Worm (Caenorhabditis elegans) whole organism, L1 larva: ENCODE data around the gene pigs-1.

ENCODE experiments used
- C16A3.4 ChIP-seq: fragments of 150-350 bp; optimal IDR thresholded peaks from 2 replicates; lab custom pipeline; 2014; ENCODE audit warnings: missing biosample characterization, missing genetic modification characterization
- aha-1 ChIP-seq: fragments of 150-350 bp; optimal IDR thresholded peaks from 2 replicates; lab custom pipeline; 2014; ENCODE audit warnings: missing biosample characterization, missing genetic modification characterization
- alr-1 ChIP-seq: fragments of 200-800 bp; sonication (Bioruptor generic); optimal IDR thresholded peaks from 2 replicates; lab custom pipeline; 2018; ENCODE audit warnings: borderline replicate concordance, mild to moderate bottlenecking, missing genetic modification characterization, missing compliant biosample characterization
- aly-2 ChIP-seq: fragments of 150-350 bp; optimal IDR thresholded peaks from 2 replicates; lab custom pipeline; 2014; ENCODE audit warnings: missing biosample characterization, missing genetic modification characterization
- ama-1 ChIP-seq: fragments of 150-350 bp; optimal IDR thresholded peaks from 2 replicates; lab custom pipeline; 2014
- blmp-1 ChIP-seq: fragments of 150-350 bp; optimal IDR thresholded peaks from 2 replicates; lab custom pipeline; 2014; ENCODE audit warnings: missing biosample characterization, missing genetic modification characterization
- ceh-88 ChIP-seq: fragments of 200-800 bp; sonication (Bioruptor generic); IDR thresholded peaks from 2 replicates; pipeline ENCODE4 v1.3.6; 2022; ENCODE audit warnings: missing genetic modification characterization, missing compliant biosample characterization
- ces-1 ChIP-seq: fragments of 150-350 bp; optimal IDR thresholded peaks from 2 replicates; lab custom pipeline; 2014; ENCODE audit warnings: missing biosample characterization, missing genetic modification reagents, missing genetic modification characterization
- dsc-1 ChIP-seq: sonication (generic microtip); optimal IDR thresholded peaks from 2 replicates; lab custom pipeline; 2016; ENCODE audit warnings: mild to moderate bottlenecking, missing genetic modification characterization, missing compliant biosample characterization
- efl-3 ChIP-seq: fragments of 200-800 bp; sonication (Bioruptor generic); optimal IDR thresholded peaks from 2 replicates; lab custom pipeline; 2018; ENCODE audit warnings: mild to moderate bottlenecking, missing genetic modification characterization, missing compliant biosample characterization
- egl-13 ChIP-seq: sonication (generic microtip); optimal IDR thresholded peaks from 2 replicates; lab custom pipeline; 2016; ENCODE audit warnings: missing genotype, missing genetic modification reagents, missing genetic modification characterization, missing compliant biosample characterization
- elt-2 ChIP-seq: sonication (generic microtip); optimal IDR thresholded peaks from 2 replicates; lab custom pipeline; 2016; ENCODE audit warnings: missing genetic modification characterization, mild to moderate bottlenecking, inconsistent platforms, missing compliant biosample characterization, missing genetic modification reagents
- elt-3 ChIP-seq, 6 experiments: fragments of 150-350 bp in 1 of 6; sonication (generic microtip); optimal IDR thresholded peaks; 2 replicates each; lab custom pipeline; 2017 to 2018; ENCODE audit warnings: missing biosample characterization in 6 of 6, missing genetic modification characterization in 6 of 6, inconsistent platforms in 1 of 6
- fkh-10 ChIP-seq: sonication (generic microtip); optimal IDR thresholded peaks from 2 replicates; lab custom pipeline; 2017; ENCODE audit warnings: missing biosample characterization, missing genetic modification reagents, missing genetic modification characterization
- fkh-4 ChIP-seq: sonication (generic microtip); optimal IDR thresholded peaks from 2 replicates; lab custom pipeline; 2016; ENCODE audit warnings: missing compliant biosample characterization, missing genetic modification characterization, borderline replicate concordance
- fkh-8 ChIP-seq: sonication (generic microtip); optimal IDR thresholded peaks from 2 replicates; lab custom pipeline; 2016; ENCODE audit warnings: mild to moderate bottlenecking, missing genetic modification characterization, missing compliant biosample characterization
- fos-1 ChIP-seq: fragments of 150-350 bp; optimal IDR thresholded peaks from 2 replicates; lab custom pipeline; 2014; ENCODE audit warnings: missing biosample characterization, missing genetic modification characterization
- hlh-4 ChIP-seq: sonication (generic microtip); optimal IDR thresholded peaks from 2 replicates; lab custom pipeline; 2016; ENCODE audit warnings: mild to moderate bottlenecking, missing genetic modification characterization, missing compliant biosample characterization
- hpl-2 ChIP-seq: fragments of 150-350 bp; optimal IDR thresholded peaks from 2 replicates; lab custom pipeline; 2014; ENCODE audit warnings: missing biosample characterization, missing genetic modification reagents, missing genetic modification characterization
- jun-1 ChIP-seq: fragments of 150-350 bp; optimal IDR thresholded peaks from 2 replicates; lab custom pipeline; 2014; ENCODE audit warnings: missing biosample characterization, missing genetic modification reagents, missing genetic modification characterization
- lin-13 ChIP-seq: fragments of 150-350 bp; optimal IDR thresholded peaks from 2 replicates; lab custom pipeline; 2014; ENCODE audit warnings: missing biosample characterization, missing genetic modification reagents, missing genetic modification characterization
- lin-15B ChIP-seq: fragments of 150-350 bp; sonication (generic microtip); optimal IDR thresholded peaks from 3 replicates; lab custom pipeline; 2014; ENCODE audit warnings: missing biosample characterization, missing genetic modification characterization
- lin-39 ChIP-seq: fragments of 150-350 bp; optimal IDR thresholded peaks from 2 replicates; lab custom pipeline; 2014; ENCODE audit warnings: missing biosample characterization, missing genetic modification reagents, missing genetic modification characterization
- lir-3 ChIP-seq: sonication (generic microtip); optimal IDR thresholded peaks from 2 replicates; lab custom pipeline; 2016; ENCODE audit warnings: mild to moderate bottlenecking, missing genetic modification characterization, moderate library complexity, missing compliant biosample characterization; ENCODE audit not compliant: poor library complexity
- mab-9 ChIP-seq: fragments of 200-800 bp; sonication (Bioruptor generic); IDR thresholded peaks from 2 replicates; pipeline ENCODE4 v1.3.6; 2022; ENCODE audit warnings: missing genetic modification reagents, missing genetic modification characterization, missing compliant biosample characterization
- mef-2 ChIP-seq: fragments of 150-350 bp; optimal IDR thresholded peaks from 2 replicates; lab custom pipeline; 2014; ENCODE audit warnings: missing biosample characterization, missing genetic modification characterization
- nhr-11 ChIP-seq: fragments of 150-350 bp; optimal IDR thresholded peaks from 2 replicates; lab custom pipeline; 2014; ENCODE audit warnings: missing biosample characterization, missing genetic modification characterization
- nhr-12 ChIP-seq: sonication (generic microtip); optimal IDR thresholded peaks from 2 replicates; lab custom pipeline; 2017; ENCODE audit warnings: missing biosample characterization, missing genetic modification characterization
- nhr-237 ChIP-seq: fragments of 150-350 bp; optimal IDR thresholded peaks from 2 replicates; lab custom pipeline; 2014; ENCODE audit warnings: missing biosample characterization, missing genetic modification characterization
- nhr-71 ChIP-seq: sonication (generic microtip); optimal IDR thresholded peaks from 2 replicates; lab custom pipeline; 2016; ENCODE audit warnings: mild to moderate bottlenecking, missing genetic modification characterization, moderate library complexity, missing compliant biosample characterization
- nhr-76 ChIP-seq: sonication (generic microtip); optimal IDR thresholded peaks from 2 replicates; lab custom pipeline; 2017; ENCODE audit warnings: missing biosample characterization, missing genetic modification characterization
- nhr-77 ChIP-seq: fragments of 150-350 bp; optimal IDR thresholded peaks from 2 replicates; lab custom pipeline; 2014; ENCODE audit warnings: missing biosample characterization, missing genetic modification characterization
- nhr-84 ChIP-seq: sonication (generic microtip); optimal IDR thresholded peaks from 2 replicates; lab custom pipeline; 2017; ENCODE audit warnings: missing biosample characterization, missing genetic modification characterization
- nhr-85 ChIP-seq: sonication (generic microtip); peaks from one replicate; lab custom pipeline; 2016; ENCODE audit warnings: missing genetic modification characterization, inconsistent platforms, missing compliant biosample characterization
- pag-3 ChIP-seq: sonication (generic microtip); optimal IDR thresholded peaks from 2 replicates; lab custom pipeline; 2017; ENCODE audit warnings: missing genetic modification characterization, mild to moderate bottlenecking, missing compliant biosample characterization, antibody characterized with exemption, borderline replicate concordance; ENCODE audit not compliant: insufficient read depth
- rnt-1 ChIP-seq: sonication (generic microtip); optimal IDR thresholded peaks from 2 replicates; lab custom pipeline; 2016; ENCODE audit warnings: mild to moderate bottlenecking, missing genetic modification characterization, moderate library complexity, missing compliant biosample characterization
- snu-23 ChIP-seq: sonication (generic microtip); optimal IDR thresholded peaks from 2 replicates; lab custom pipeline; 2016; ENCODE audit warnings: missing genetic modification characterization, missing compliant biosample characterization
- sptf-1 ChIP-seq: fragments of 150-350 bp; optimal IDR thresholded peaks from 2 replicates; lab custom pipeline; 2014; ENCODE audit warnings: missing biosample characterization, missing genetic modification characterization
- unc-30 ChIP-seq: sonication (generic microtip); optimal IDR thresholded peaks from 2 replicates; lab custom pipeline; 2017; ENCODE audit warnings: missing biosample characterization, missing genetic modification characterization
- vab-15 ChIP-seq: sonication (generic microtip); optimal IDR thresholded peaks from 2 replicates; lab custom pipeline; 2017; ENCODE audit warnings: missing genotype, mild to moderate bottlenecking, missing genetic modification characterization, missing compliant biosample characterization
- xbp-1 ChIP-seq: sonication (generic microtip); optimal IDR thresholded peaks from 2 replicates; lab custom pipeline; 2016; ENCODE audit warnings: missing genetic modification characterization, missing compliant biosample characterization
- zag-1 ChIP-seq: fragments of 150-350 bp; optimal IDR thresholded peaks from 2 replicates; lab custom pipeline; 2014; ENCODE audit warnings: missing biosample characterization, missing genetic modification characterization

pigs-1 gene

DNA sequence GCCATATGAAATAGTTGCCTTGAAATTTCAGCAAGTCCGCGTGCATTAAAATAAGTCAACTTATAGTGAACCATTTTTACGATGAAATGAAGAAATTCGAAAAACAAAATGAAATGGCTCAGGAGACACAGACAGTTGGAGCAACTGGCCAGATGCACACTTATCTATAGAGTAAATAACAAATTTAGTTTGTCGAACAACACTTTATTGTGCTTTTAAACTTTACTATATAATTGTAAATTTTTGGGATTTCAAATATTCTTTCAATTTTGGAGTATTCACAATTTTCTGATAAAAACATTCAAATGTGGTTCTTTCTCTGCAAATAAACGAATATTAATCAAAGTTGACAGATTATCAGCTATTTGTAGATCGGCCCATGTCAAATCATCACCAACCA lies 8.7 kb downstream of the pigs-1 start, which contains the start of gene gst-3:
Gene gst-3 (minus strand): TSS at position 101 of the 400 bp plus-strand sequence.
- TF ChIP-seq fkh-4 (tag; lab: Kevin White, UChicago) (no peak), aly-2 (tag; lab: Kevin White, UChicago) (no peak), rnt-1 (tag; lab: Kevin White, UChicago) (no peak), C16A3.4 (tag; lab: Kevin White, UChicago) (no peak), nhr-85 (tag; lab: Kevin White, UChicago) (no peak), nhr-77 (no peak), elt-2 (tag; lab: Kevin White, UChicago) (no peak), jun-1 (tag; lab: Kevin White, UChicago) (no peak), ama-1 (lab: Kevin White, UChicago) (no peak), hlh-4 (no peak), vab-15 (no peak), lir-3 (tag; lab: Kevin White, UChicago) (no peak), ces-1 (GFP tag; lab: Kevin White, UChicago) (no peak), efl-3 (GFP tag; lab: Kevin White, UChicago) (no peak)

DNA sequence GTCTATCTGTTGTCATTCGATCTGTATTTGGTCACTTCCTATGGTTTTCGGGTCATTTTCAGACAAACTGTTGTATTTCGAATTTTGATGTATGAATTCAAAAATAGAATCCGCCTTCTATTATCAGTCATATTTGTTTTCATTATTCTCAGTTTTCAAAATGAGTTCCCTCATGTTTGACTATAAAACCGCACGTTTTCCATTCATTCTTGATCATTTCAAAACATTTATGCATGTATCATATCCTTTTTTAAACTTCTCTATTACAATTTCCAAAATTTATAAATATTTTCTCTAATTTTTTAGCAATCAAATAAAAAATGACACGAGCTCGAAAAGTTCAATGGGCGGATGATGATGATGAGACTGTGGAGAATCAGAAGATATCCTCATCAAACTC lies 11.0 kb downstream of the pigs-1 start, which contains the start of gene K08F4.12:
Gene K08F4.12 (plus strand): TSS at position 301 of the 400 bp plus-strand sequence.
- TF ChIP-seq lin-39 (tag; lab: Kevin White, UChicago), result no peak
- no peak for TF ChIP-seq nhr-12 (tag; lab: Kevin White, UChicago)
- no peak for TF ChIP-seq nhr-71 (tag; lab: Kevin White, UChicago)
- no peak for TF ChIP-seq ama-1 (lab: Kevin White, UChicago)
- TF ChIP-seq zag-1 (tag; lab: Kevin White, UChicago), result no peak
- no peak for TF ChIP-seq fkh-10
- no peak for TF ChIP-seq lir-3 (tag; lab: Kevin White, UChicago)
- no peak for TF ChIP-seq nhr-84 (tag; lab: Kevin White, UChicago)
- no peak for TF ChIP-seq snu-23
- no peak for TF ChIP-seq xbp-1 (tag; lab: Kevin White, UChicago)

- no peak for TF ChIP-seq nhr-76 (tag; lab: Kevin White, UChicago)
- no peak for TF ChIP-seq lir-3 (tag; lab: Kevin White, UChicago)
- TF ChIP-seq nhr-12 (tag; lab: Kevin White, UChicago), result no peak
- no peak for TF ChIP-seq lin-13 (GFP tag; lab: Kevin White, UChicago)
- TF ChIP-seq xbp-1 (tag; lab: Kevin White, UChicago), result no peak
- TF ChIP-seq ama-1 (lab: Kevin White, UChicago), result no peak
These were observed 13.0 kb downstream of the pigs-1 start, which contains the start of gene K08F4.5 for ce11 chrIV:10135817-10136216. K08F4.5 (minus strand) TSS chrIV:10135917.

DNA sequence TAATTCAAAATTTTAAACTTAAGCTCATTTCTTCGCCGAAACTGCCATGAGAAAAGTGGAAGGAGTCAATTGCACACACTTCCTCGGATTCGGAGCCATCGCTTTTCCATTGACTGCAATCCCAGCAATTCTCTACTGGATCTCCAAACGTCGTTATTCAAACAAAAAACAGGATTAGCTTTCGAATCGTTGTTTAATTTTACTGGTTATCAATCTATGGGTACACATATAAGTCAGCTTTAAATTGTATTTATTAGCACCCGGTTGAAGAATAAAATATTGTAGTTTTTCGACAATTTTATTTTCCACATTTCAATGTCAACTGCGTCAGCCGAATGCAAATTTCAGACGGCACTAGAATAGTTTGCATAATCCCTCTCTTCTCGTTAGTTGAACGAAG lies 18.9 kb downstream of the pigs-1 start, which contains the start of gene glt-3:
Gene glt-3 (plus strand): TSS at position 301 of the 400 bp plus-strand sequence.
- TF ChIP-seq hlh-4 (no peak), ceh-88 (GFP tag; lab: Robert Waterston, UW) (no peak), zag-1 (tag; lab: Kevin White, UChicago) (no peak), elt-3 (tag; optimal IDR thresholded peaks at IDR 0.05; lab: Kevin White, UChicago) (no peak), sptf-1 (tag; lab: Kevin White, UChicago) (no peak), nhr-11 (tag; lab: Kevin White, UChicago) (no peak), lin-15B (tag; lab: Kevin White, UChicago) (no peak), alr-1 (tag; lab: Kevin White, UChicago) (no peak), fkh-10 (no peak), nhr-77 (no peak), rnt-1 (tag; lab: Kevin White, UChicago) (no peak), fkh-4 (tag; lab: Kevin White, UChicago) (no peak)

ce11 chrIV:10128906-10129386 lies 19.9 kb downstream of the pigs-1 start, which contains the start of the genes gtbp-1 and K08F4.3:
gtbp-1 (minus strand) TSS chrIV:10128956.
K08F4.3 (plus strand) TSS chrIV:10129257.
- TF ChIP-seq ces-1 (GFP tag; lab: Kevin White, UChicago) (no peak), ceh-88 (GFP tag; lab: Robert Waterston, UW) (no peak; the same call in 1 of the 2 replicates), nhr-85 (tag; lab: Kevin White, UChicago) (peak; percentile 85), dsc-1 (peak; percentile 37), aha-1 (tag; lab: Kevin White, UChicago) (no peak), unc-30 (tag; lab: Kevin White, UChicago) (no peak), hpl-2 (GFP tag; lab: Kevin White, UChicago) (no peak), pag-3 (tag; lab: Kevin White, UChicago) (no peak), xbp-1 (tag; lab: Kevin White, UChicago) (peak; percentile 67), fkh-8 (peak; percentile 65), mab-9 (GFP tag; lab: Robert Waterston, UW) (no peak), egl-13 (no peak), nhr-76 (tag; lab: Kevin White, UChicago) (no peak), zag-1 (tag; lab: Kevin White, UChicago) (no peak), blmp-1 (tag; lab: Kevin White, UChicago) (peak; percentile 53), nhr-237 (tag; lab: Kevin White, UChicago) (no peak), C16A3.4 (tag; lab: Kevin White, UChicago) (peak; percentile 75), aly-2 (tag; lab: Kevin White, UChicago) (no peak), mef-2 (no peak), elt-2 (tag; lab: Kevin White, UChicago) (no peak), lin-13 (GFP tag; lab: Kevin White, UChicago) (peak; percentile 68), fos-1 (tag; lab: Kevin White, UChicago) (peak; percentile 47)
